Fruit fly (Drosophila melanogaster) whole organism, prepupa: Measurements from ENCODE around the gene CG12012.

ENCODE experiments used
- Blimp-1 ChIP-seq: fragments of 200-800 bp; sonication (Bioruptor generic); optimal IDR thresholded peaks from 3 replicates; lab custom pipeline; 2017; ENCODE audit warnings: missing biosample characterization, missing genetic modification characterization, mild to moderate bottlenecking, moderate library complexity, missing genetic modification reagents
- CG10631 ChIP-seq: fragments of 200-800 bp; sonication (Bioruptor generic); optimal IDR thresholded peaks from 2 replicates; lab custom pipeline; 2016; ENCODE audit warnings: missing biosample characterization, missing genetic modification characterization
- CG10669 ChIP-seq: fragments of 200-800 bp; sonication (Bioruptor generic); optimal IDR thresholded peaks from 3 replicates; lab custom pipeline; 2018; ENCODE audit warnings: missing biosample characterization, mild to moderate bottlenecking, missing genetic modification characterization, moderate library complexity
- CG11294 ChIP-seq: fragments of 200-800 bp; sonication (Bioruptor generic); IDR thresholded peaks from 2 replicates; pipeline ENCODE4 v1.3.6; 2022; ENCODE audit warnings: missing biosample characterization, missing genetic modification characterization
- CG11902 ChIP-seq: fragments of 200-800 bp; sonication (Bioruptor generic); optimal IDR thresholded peaks from 3 replicates; lab custom pipeline; 2016; ENCODE audit warnings: missing biosample characterization, missing genetic modification characterization
- CG15336 ChIP-seq: fragments of 200-800 bp; sonication (Bioruptor generic); IDR thresholded peaks from 2 replicates; pipeline ENCODE4 v1.3.6; 2022; ENCODE audit warnings: missing biosample characterization, missing genetic modification characterization
- CG16779 ChIP-seq: fragments of 200-800 bp; sonication (Bioruptor generic); optimal IDR thresholded peaks from 3 replicates; lab custom pipeline; 2017; ENCODE audit warnings: missing biosample characterization, mild to moderate bottlenecking, missing genetic modification characterization
- CG31627 ChIP-seq: fragments of 200-800 bp; sonication (Bioruptor generic); optimal IDR thresholded peaks from 3 replicates; lab custom pipeline; 2016; ENCODE audit warnings: missing biosample characterization, missing genetic modification characterization
- CG32006 ChIP-seq: fragments of 200-800 bp; sonication (Bioruptor generic); optimal IDR thresholded peaks from 3 replicates; lab custom pipeline; 2017; ENCODE audit warnings: missing biosample characterization, mild to moderate bottlenecking, missing genetic modification characterization
- CG34406 ChIP-seq: fragments of 200-800 bp; sonication (Bioruptor generic); optimal IDR thresholded peaks from 3 replicates; lab custom pipeline; 2016; ENCODE audit warnings: missing biosample characterization, missing genetic modification characterization
- CG3919 ChIP-seq: fragments of 200-800 bp; sonication (Bioruptor generic); optimal IDR thresholded peaks from 3 replicates; lab custom pipeline; 2016; ENCODE audit warnings: missing biosample characterization, missing genetic modification characterization
- CG4318 ChIP-seq: fragments of 200-800 bp; sonication (Bioruptor generic); optimal IDR thresholded peaks from 3 replicates; lab custom pipeline; 2017; ENCODE audit warnings: missing biosample characterization, mild to moderate bottlenecking, missing genetic modification characterization
- CG6163 ChIP-seq: fragments of 200-800 bp; sonication (Bioruptor generic); IDR thresholded peaks from 3 replicates; pipeline ENCODE4 v1.3.6; 2022; ENCODE audit warnings: missing biosample characterization, missing genetic modification characterization
- CG6276 ChIP-seq: fragments of 200-800 bp; sonication (Bioruptor generic); optimal IDR thresholded peaks from 2 replicates; lab custom pipeline; 2017; ENCODE audit warnings: missing biosample characterization, mild to moderate bottlenecking, missing genetic modification characterization
- CG6792 ChIP-seq: fragments of 200-800 bp; sonication (Bioruptor generic); optimal IDR thresholded peaks from 3 replicates; lab custom pipeline; 2016; ENCODE audit warnings: missing biosample characterization, missing genetic modification characterization
- CG6854 ChIP-seq: fragments of 200-800 bp; sonication (Bioruptor generic); optimal IDR thresholded peaks from 2 replicates; lab custom pipeline; 2017; ENCODE audit warnings: missing biosample characterization, mild to moderate bottlenecking, missing genetic modification characterization
- CG8119 ChIP-seq: fragments of 200-800 bp; sonication (Bioruptor generic); IDR thresholded peaks from 3 replicates; pipeline ENCODE4 v1.3.6; 2022; ENCODE audit warnings: missing biosample characterization, missing genetic modification characterization
- CG8319 ChIP-seq: fragments of 200-800 bp; sonication (Bioruptor generic); optimal IDR thresholded peaks from 3 replicates; lab custom pipeline; 2016; ENCODE audit warnings: missing biosample characterization, missing genetic modification characterization
- CG8632 ChIP-seq: fragments of 200-800 bp; sonication (Bioruptor generic); optimal IDR thresholded peaks from 3 replicates; lab custom pipeline; 2016; ENCODE audit warnings: missing biosample characterization, missing genetic modification characterization
- CG9139 ChIP-seq: fragments of 200-800 bp; sonication (Bioruptor generic); optimal IDR thresholded peaks from 3 replicates; lab custom pipeline; 2017; ENCODE audit warnings: missing biosample characterization, mild to moderate bottlenecking, missing genetic modification characterization
- Eip75B ChIP-seq: fragments of 200-800 bp; sonication (Bioruptor generic); optimal IDR thresholded peaks from 3 replicates; lab custom pipeline; 2016; ENCODE audit warnings: missing biosample characterization, missing genetic modification characterization
- Eip78C ChIP-seq: fragments of 200-800 bp; sonication (Bioruptor generic); peaks from one replicate; lab custom pipeline; 2016; ENCODE audit warnings: missing biosample characterization, missing genetic modification characterization
- Eip93F ChIP-seq: fragments of 200-800 bp; sonication (Bioruptor generic); optimal IDR thresholded peaks from 2 replicates; lab custom pipeline; 2016; ENCODE audit warnings: missing biosample characterization, mild to moderate bottlenecking, missing genetic modification characterization
- Ets96B ChIP-seq: fragments of 200-800 bp; optimal IDR thresholded peaks from 2 replicates; lab custom pipeline; 2019; ENCODE audit warnings: missing biosample characterization, mild to moderate bottlenecking, missing genetic modification characterization, moderate library complexity
- Hr38 ChIP-seq: sonication (Bioruptor generic); optimal IDR thresholded peaks from 2 replicates; lab custom pipeline; 2016; ENCODE audit warnings: missing biosample characterization, missing genetic modification characterization
- Hr39 ChIP-seq: fragments of 200-800 bp; sonication (Bioruptor generic); optimal IDR thresholded peaks from 2 replicates; lab custom pipeline; 2016; ENCODE audit warnings: missing biosample characterization, missing genetic modification characterization
- Hr4 ChIP-seq: fragments of 200-800 bp; sonication (Bioruptor generic); optimal IDR thresholded peaks from 3 replicates; lab custom pipeline; 2016; ENCODE audit warnings: missing biosample characterization, missing genetic modification characterization
- Lpt ChIP-seq: fragments of 200-800 bp; sonication (Bioruptor generic); optimal IDR thresholded peaks from 3 replicates; lab custom pipeline; 2016; ENCODE audit warnings: missing biosample characterization, missing genetic modification characterization
- Met ChIP-seq: fragments of 200-800 bp; sonication (Bioruptor generic); optimal IDR thresholded peaks from 3 replicates; lab custom pipeline; 2016; ENCODE audit warnings: missing biosample characterization, missing genetic modification characterization
- Smox ChIP-seq: fragments of 200-800 bp; sonication (Bioruptor generic); optimal IDR thresholded peaks from 3 replicates; lab custom pipeline; 2016; ENCODE audit warnings: missing biosample characterization, missing genetic modification characterization
- Sox14 ChIP-seq: fragments of 200-800 bp; sonication (Bioruptor generic); optimal IDR thresholded peaks from 3 replicates; lab custom pipeline; 2016; ENCODE audit warnings: missing biosample characterization, missing genetic modification characterization
- Sox15 ChIP-seq: fragments of 200-800 bp; sonication (Bioruptor generic); optimal IDR thresholded peaks from 3 replicates; lab custom pipeline; 2016; ENCODE audit warnings: missing biosample characterization, missing genetic modification characterization
- achi ChIP-seq: fragments of 200-800 bp; sonication (Bioruptor generic); optimal IDR thresholded peaks from 3 replicates; lab custom pipeline; 2016; ENCODE audit warnings: missing biosample characterization, missing genetic modification characterization
- acj6 ChIP-seq: fragments of 200-800 bp; sonication (Bioruptor generic); optimal IDR thresholded peaks from 3 replicates; lab custom pipeline; 2016; ENCODE audit warnings: missing biosample characterization, missing genetic modification characterization
- cyc ChIP-seq: fragments of 200-800 bp; sonication (Bioruptor generic); optimal IDR thresholded peaks from 3 replicates; lab custom pipeline; 2016; ENCODE audit warnings: missing biosample characterization, missing genetic modification characterization
- dac ChIP-seq: fragments of 200-800 bp; sonication (Bioruptor generic); optimal IDR thresholded peaks from 2 replicates; lab custom pipeline; 2017; ENCODE audit warnings: missing biosample characterization, mild to moderate bottlenecking, missing genetic modification characterization
- dsx ChIP-seq: fragments of 200-800 bp; optimal IDR thresholded peaks from 3 replicates; lab custom pipeline; 2019; ENCODE audit warnings: missing biosample characterization, mild to moderate bottlenecking, missing genetic modification characterization, moderate library complexity; ENCODE audit not compliant: poor library complexity, severe bottlenecking
- eg ChIP-seq: fragments of 200-800 bp; sonication (Bioruptor generic); IDR thresholded peaks from 3 replicates; pipeline ENCODE4 v1.3.6; 2022; ENCODE audit warnings: missing biosample characterization, missing genetic modification characterization
- esn ChIP-seq: fragments of 200-800 bp; sonication (Bioruptor generic); optimal IDR thresholded peaks from 2 replicates; lab custom pipeline; 2016; ENCODE audit warnings: missing biosample characterization, mild to moderate bottlenecking, missing genetic modification characterization, moderate library complexity
- fd85E ChIP-seq: fragments of 200-800 bp; sonication (Bioruptor generic); optimal IDR thresholded peaks from 3 replicates; lab custom pipeline; 2016; ENCODE audit warnings: missing biosample characterization, missing genetic modification characterization
- fkh ChIP-seq: fragments of 200-800 bp; sonication (Bioruptor generic); optimal IDR thresholded peaks from 3 replicates; lab custom pipeline; 2017; ENCODE audit warnings: missing biosample characterization, mild to moderate bottlenecking, missing genetic modification characterization, moderate library complexity
- spab ChIP-seq: fragments of 200-800 bp; sonication (Bioruptor generic); optimal IDR thresholded peaks from 2 replicates; lab custom pipeline; 2017; ENCODE audit warnings: missing biosample characterization, mild to moderate bottlenecking, missing genetic modification characterization, missing genetic modification reagents
- ss ChIP-seq, 2 experiments: fragments of 200-800 bp; sonication (Bioruptor generic); optimal IDR thresholded peaks; 2 replicates in 1 of 2; 3 replicates in 1 of 2; lab custom pipeline; 2017 to 2018; ENCODE audit warnings: mild to moderate bottlenecking in 2 of 2, missing biosample characterization in 2 of 2, missing genetic modification characterization in 2 of 2, moderate library complexity in 1 of 2
- svp ChIP-seq: fragments of 200-800 bp; sonication (Bioruptor generic); peaks from one replicate; lab custom pipeline; 2016; ENCODE audit warnings: missing biosample characterization, missing genetic modification characterization
- topi ChIP-seq: fragments of 200-800 bp; sonication (Bioruptor generic); optimal IDR thresholded peaks from 3 replicates; lab custom pipeline; 2016; ENCODE audit warnings: missing biosample characterization, missing genetic modification characterization
- vri ChIP-seq: fragments of 200-800 bp; sonication (Bioruptor generic); optimal IDR thresholded peaks from 3 replicates; lab custom pipeline; 2016; ENCODE audit warnings: missing biosample characterization, mild to moderate bottlenecking, missing genetic modification characterization

CG12012 gene

dm6 chr3L:3389666-3390059, 13.1 kb downstream of the CG12012 start (continued):
- TF ChIP-seq CG8119 (GFP tag; lab: Robert Waterston, UW) (no peak; the same call in 2 of the 3 replicates), CG6163 (GFP tag; lab: Robert Waterston, UW) (no peak), Hr39 (GFP tag; lab: Kevin White, UChicago) (peak; percentile 69), Hr4 (peak; percentile 23), Smox (peak; percentile 83), Lpt (GFP tag; lab: Kevin White, UChicago) (no peak), Eip75B (peak; percentile 73), Eip93F (peak; percentile 54), CG6854 (peak; percentile 15), CG16779 (no peak), cyc (peak; percentile 87), achi (GFP tag; lab: Kevin White, UChicago) (no peak), CG34406 (GFP tag; lab: Kevin White, UChicago) (peak; percentile 48), ss (GFP tag; optimal IDR thresholded peaks at IDR 0.05; lab: Kevin White, UChicago) (no peak), acj6 (GFP tag; lab: Kevin White, UChicago) (peak; percentile 11), dac (GFP tag; lab: Kevin White, UChicago) (no peak), CG32006 (peak; percentile 36), CG11902 (peak; percentile 78), CG31627 (peak; percentile 63), Sox14 (GFP tag; lab: Kevin White, UChicago) (peak; percentile 50), CG4318 (no peak)

dm6 chr3L:3390525-3390924, 14.0 kb downstream of the CG12012 start:
- TF ChIP-seq svp (GFP tag; lab: Kevin White, UChicago) (peak; percentile 55), vri (GFP tag; lab: Kevin White, UChicago) (no peak), CG8319 (GFP tag; lab: Kevin White, UChicago) (no peak), fkh (peak; percentile 94), CG8119 (GFP tag; lab: Robert Waterston, UW) (no peak), CG31627 (peak; percentile 2), Eip78C (GFP tag; lab: Kevin White, UChicago) (peak; percentile 37), Met (no peak), CG3919 (GFP tag; lab: Kevin White, UChicago) (no peak)

- TF ChIP-seq Lpt (GFP tag; lab: Kevin White, UChicago) = no peak
- peak; percentile 80 for TF ChIP-seq CG6792
- peak; percentile 83 for TF ChIP-seq CG6163 (GFP tag; lab: Robert Waterston, UW)
- TF ChIP-seq CG11902 = peak; percentile 43
- TF ChIP-seq CG10631 (GFP tag; lab: Kevin White, UChicago) = peak; percentile 76
- TF ChIP-seq CG6276 (GFP tag; lab: Kevin White, UChicago) = peak; percentile 19
- TF ChIP-seq Blimp-1 (GFP tag; lab: Kevin White, UChicago) = peak; percentile 14
- TF ChIP-seq eg (GFP tag; lab: Robert Waterston, UW) = peak; percentile 43; the same call in 1 of the 3 replicates
- peak; percentile 83 for TF ChIP-seq CG10669 (GFP tag; lab: Kevin White, UChicago)
- TF ChIP-seq CG32006 = peak; percentile 65
- TF ChIP-seq CG9139 = peak; percentile 65
- no peak for TF ChIP-seq Eip93F
- peak; percentile 46; the same call in 1 of the 3 replicates for TF ChIP-seq CG8119 (GFP tag; lab: Robert Waterston, UW)
- TF ChIP-seq esn (GFP tag; lab: Kevin White, UChicago) = peak; percentile 73
- TF ChIP-seq achi (GFP tag; lab: Kevin White, UChicago) = peak; percentile 71
- peak; percentile 70 for TF ChIP-seq dsx
- TF ChIP-seq CG3919 (GFP tag; lab: Kevin White, UChicago) = peak; percentile 82
- TF ChIP-seq CG8632 (GFP tag; lab: Kevin White, UChicago) = peak; percentile 55
- TF ChIP-seq Eip78C (GFP tag; lab: Kevin White, UChicago) = peak; percentile 95
- TF ChIP-seq CG8319 (GFP tag; lab: Kevin White, UChicago) = peak; percentile 50
- no peak for TF ChIP-seq CG11294 (GFP tag; lab: Robert Waterston, UW)
- TF ChIP-seq Met = peak; percentile 85
- TF ChIP-seq fkh = no peak
- TF ChIP-seq ss (GFP tag; optimal IDR thresholded peaks at IDR 0.05; lab: Kevin White, UChicago) = peak in 1 of 2 experiments; percentile 39
- TF ChIP-seq CG4318 = peak; percentile 27
- peak; percentile 71 for TF ChIP-seq spab (GFP tag; lab: Kevin White, UChicago)
- TF ChIP-seq vri (GFP tag; lab: Kevin White, UChicago) = peak; percentile 29
- peak; percentile 79 for TF ChIP-seq Sox14 (GFP tag; lab: Kevin White, UChicago)
- peak; percentile 44 for TF ChIP-seq CG16779
- no peak for TF ChIP-seq CG6854
- TF ChIP-seq topi (GFP tag; lab: Kevin White, UChicago) = peak; percentile 77
- no peak for TF ChIP-seq fd85E
- no peak for TF ChIP-seq Hr38 (GFP tag; lab: Kevin White, UChicago)
- no peak for TF ChIP-seq dac (GFP tag; lab: Kevin White, UChicago)
- TF ChIP-seq Ets96B (tag; lab: Kevin White, UChicago) = peak; percentile 84
- peak; percentile 58 for TF ChIP-seq Sox15 (GFP tag; lab: Kevin White, UChicago)
- peak; percentile 70 for TF ChIP-seq CG34406 (GFP tag; lab: Kevin White, UChicago)
- peak; percentile 60; the same call in 1 of the 2 replicates for TF ChIP-seq CG15336 (GFP tag; lab: Robert Waterston, UW)
Observed at dm6 chr3L:3391871-3392270, 15.3 kb downstream of the CG12012 start.
